Worm (Caenorhabditis elegans) whole organism, L4/young adult: ENCODE measurements around the gene K02E10.7.

Source experiments
- W03F9.2 ChIP-seq: fragments of 150-350 bp; optimal IDR thresholded peaks from 2 replicates; lab custom pipeline; 2014; ENCODE audit warnings: missing biosample characterization, missing genetic modification characterization
- dao-5 ChIP-seq: sonication (generic microtip); optimal IDR thresholded peaks from 2 replicates; lab custom pipeline; 2016; ENCODE audit warnings: missing genotype, missing genetic modification characterization, moderate library complexity, missing compliant biosample characterization
- him-1 ChIP-seq: sonication (generic microtip); optimal IDR thresholded peaks from 2 replicates; lab custom pipeline; 2016; ENCODE audit warnings: missing genotype, missing genetic modification reagents, missing genetic modification characterization, missing compliant biosample characterization

- TF ChIP-seq him-1 = no peak
- no peak for TF ChIP-seq dao-5 (tag; lab: Kevin White, UChicago)
- no peak for TF ChIP-seq W03F9.2 (tag; lab: Kevin White, UChicago)
Observed at ce11 chrX:2508449-2508848, at the start of gene K02E10.7.
